Comparison of ENCODE assay signal across 4 fruit fly cellular contexts in the genomic region with DNA sequence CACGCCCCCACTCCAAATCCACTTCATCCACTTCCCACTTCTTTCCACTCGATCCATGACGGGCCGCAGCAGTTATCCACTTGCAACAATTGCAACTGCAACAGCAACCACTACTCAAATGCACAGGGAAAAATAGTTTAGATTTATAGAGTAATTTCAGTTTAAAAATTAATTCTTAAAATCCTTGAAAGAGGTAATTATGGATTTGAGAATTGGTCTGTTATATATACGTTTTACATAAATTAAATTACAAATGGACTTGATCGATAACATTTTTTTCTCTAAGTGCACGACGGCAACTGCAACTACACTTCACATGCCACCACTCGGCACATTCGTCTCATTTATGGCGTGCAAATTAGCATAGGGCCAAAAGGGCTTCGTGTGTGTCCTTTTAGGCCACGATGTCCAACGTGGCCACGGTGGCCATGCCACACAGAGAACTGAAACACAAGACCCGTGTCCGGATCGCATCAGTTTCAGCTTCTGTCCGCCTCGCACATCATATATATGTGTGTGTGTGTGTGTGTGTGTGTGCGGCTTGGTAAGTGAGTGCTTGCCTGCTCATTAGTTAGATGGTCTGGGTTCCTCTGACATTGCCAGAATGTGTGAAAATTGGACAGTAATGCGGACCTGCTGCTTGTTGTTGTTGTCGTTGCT.
A peak's percentile ranks its signal among the peaks of the same experiment; 100 is the strongest.
TF ChIP-seq lines count a peak whose summit lies in the region.

No protein-coding gene starts in this region.

TF ChIP-seq in whole organism, embryonic, 481 proteins besides CTCF, POLR2A, EP300 and RAD21 (continued from another document and continues in another):
- TF ChIP-seq CG11085 (GFP tag; IDR thresholded peaks at IDR 0.05; lab: Robert Waterston, UW) (no peak), slbo (GFP tag; IDR thresholded peaks at IDR 0.05; lab: Robert Waterston, UW) (peak; percentile 41), CG6813 (GFP tag; optimal IDR thresholded peaks at IDR 0.05; lab: Kevin White, UChicago) (peak; percentile 67), CG4730 (GFP tag; IDR thresholded peaks at IDR 0.05; lab: Robert Waterston, UW) (peak; percentile 65), CG12942 (GFP tag; optimal IDR thresholded peaks at IDR 0.05; lab: Kevin White, UChicago) (peak; percentile 52), CG16779 (GFP tag; IDR thresholded peaks at IDR 0.05; lab: Robert Waterston, UW) (no peak), Deaf1 (tag; optimal IDR thresholded peaks at IDR 0.05; lab: Kevin White, UChicago) (peak; percentile 30), Med (GFP tag; lab: Kevin White, UChicago) (peak; percentile 76), CG11247 (GFP tag; IDR thresholded peaks at IDR 0.05; lab: Robert Waterston, UW) (peak; percentile 49; the same call in 1 of the 2 replicates), her (GFP tag; optimal IDR thresholded peaks at IDR 0.05; lab: Kevin White, UChicago) (no peak), CG3995 (GFP tag; optimal IDR thresholded peaks at IDR 0.05; lab: Kevin White, UChicago) (no peak), hb (GFP tag; IDR thresholded peaks at IDR 0.05; lab: Robert Waterston, UW; ENCODE audit: partially characterized antibody) (no peak), seq (GFP tag; IDR thresholded peaks at IDR 0.05; lab: Robert Waterston, UW) (peak; percentile 54; the same call in 1 of the 2 replicates), CG8290 (GFP tag; optimal IDR thresholded peaks at IDR 0.05; lab: Kevin White, UChicago) (peak; percentile 53), CG8290 (tag; optimal IDR thresholded peaks at IDR 0.05; lab: Kevin White, UChicago) (peak; percentile 21 to 54), sqz (GFP tag; optimal IDR thresholded peaks at IDR 0.05; lab: Kevin White, UChicago) (peak; percentile 21), CG17568 (GFP tag; optimal IDR thresholded peaks at IDR 0.05; lab: Kevin White, UChicago) (peak; percentile 41), phol (tag; optimal IDR thresholded peaks at IDR 0.05; lab: Kevin White, UChicago) (peak; percentile 85), cg (GFP tag; optimal IDR thresholded peaks at IDR 0.05; lab: Kevin White, UChicago) (peak; percentile 58), CG32772 (GFP tag; IDR thresholded peaks at IDR 0.05; lab: Robert Waterston, UW) (peak; percentile 73), Drgx (GFP tag; IDR thresholded peaks at IDR 0.05; lab: Robert Waterston, UW) (peak; percentile 80), Aef1 (GFP tag; IDR thresholded peaks at IDR 0.05; lab: Robert Waterston, UW) (peak; percentile 36; the same call in 2 of the 3 replicates), CG2199 (GFP tag; IDR thresholded peaks at IDR 0.05; lab: Robert Waterston, UW) (no peak), CG14667 (GFP tag; IDR thresholded peaks at IDR 0.05; lab: Robert Waterston, UW) (peak; percentile 31; the same call in 1 of the 2 replicates), CG1792 (GFP tag; optimal IDR thresholded peaks at IDR 0.05; lab: Kevin White, UChicago) (peak; percentile 48), jumu (GFP tag; optimal IDR thresholded peaks at IDR 0.05; lab: Kevin White, UChicago) (peak; percentile 47), sr (GFP tag; IDR thresholded peaks at IDR 0.05; lab: Robert Waterston, UW) (no peak), dysf (GFP tag; IDR thresholded peaks at IDR 0.05; lab: Robert Waterston, UW) (peak; percentile 57; the same call in 2 of the 3 replicates), nom (GFP tag; optimal IDR thresholded peaks at IDR 0.05; lab: Kevin White, UChicago) (peak; percentile 67), CG17361 (GFP tag; IDR thresholded peaks at IDR 0.05; lab: Robert Waterston, UW) (peak; percentile 81)

TF ChIP-seq in whole organism, prepupa, 60 proteins besides CTCF, POLR2A, EP300 and RAD21 (continued from another document and continues in another):
- TF ChIP-seq CG6276 (GFP tag; optimal IDR thresholded peaks at IDR 0.05; lab: Kevin White, UChicago): peak; percentile 82
- peak; percentile 5 for TF ChIP-seq CG11902 (GFP tag; optimal IDR thresholded peaks at IDR 0.05; lab: Kevin White, UChicago)
- peak; percentile 85 for TF ChIP-seq CG32006 (GFP tag; optimal IDR thresholded peaks at IDR 0.05; lab: Kevin White, UChicago)
- peak; percentile 6 for TF ChIP-seq CG6854 (GFP tag; optimal IDR thresholded peaks at IDR 0.05; lab: Kevin White, UChicago)
- TF ChIP-seq Ets21C (GFP tag; optimal IDR thresholded peaks at IDR 0.05; lab: Kevin White, UChicago): peak; percentile 30
- peak; percentile 86 for TF ChIP-seq CG15336 (GFP tag; IDR thresholded peaks at IDR 0.05; lab: Robert Waterston, UW)
- TF ChIP-seq CG16779 (tag; optimal IDR thresholded peaks at IDR 0.05; lab: Kevin White, UChicago): peak; percentile 74
- TF ChIP-seq CG10631 (GFP tag; optimal IDR thresholded peaks at IDR 0.05; lab: Kevin White, UChicago): peak; percentile 85
- TF ChIP-seq net (GFP tag; optimal IDR thresholded peaks at IDR 0.05; lab: Kevin White, UChicago): peak; percentile 77
- peak; percentile 85 for TF ChIP-seq OdsH (GFP tag; optimal IDR thresholded peaks at IDR 0.05; lab: Kevin White, UChicago)
- TF ChIP-seq fkh (GFP tag; optimal IDR thresholded peaks at IDR 0.05; lab: Kevin White, UChicago): no peak
- TF ChIP-seq Met (GFP tag; optimal IDR thresholded peaks at IDR 0.05; lab: Kevin White, UChicago): peak; percentile 72
- TF ChIP-seq Hr38 (GFP tag; optimal IDR thresholded peaks at IDR 0.05; lab: Kevin White, UChicago): no peak
- TF ChIP-seq CG7368 (GFP tag; optimal IDR thresholded peaks at IDR 0.05; lab: Kevin White, UChicago): peak; percentile 62
- TF ChIP-seq topi (GFP tag; optimal IDR thresholded peaks at IDR 0.05; lab: Kevin White, UChicago): peak; percentile 67
- TF ChIP-seq CG6808 (GFP tag; optimal IDR thresholded peaks at IDR 0.05; lab: Kevin White, UChicago): peak; percentile 88
- TF ChIP-seq CG8119 (GFP tag; IDR thresholded peaks at IDR 0.05; lab: Robert Waterston, UW): peak; percentile 87
- peak; percentile 21 for TF ChIP-seq Sox15 (GFP tag; optimal IDR thresholded peaks at IDR 0.05; lab: Kevin White, UChicago)
- TF ChIP-seq esn (GFP tag; optimal IDR thresholded peaks at IDR 0.05; lab: Kevin White, UChicago): peak; percentile 76
- peak; percentile 51 for TF ChIP-seq Sox102F (GFP tag; optimal IDR thresholded peaks at IDR 0.05; lab: Kevin White, UChicago)
- TF ChIP-seq Hr39 (GFP tag; optimal IDR thresholded peaks at IDR 0.05; lab: Kevin White, UChicago): peak; percentile 65
- no peak for TF ChIP-seq fd85E (GFP tag; optimal IDR thresholded peaks at IDR 0.05; lab: Kevin White, UChicago)
- TF ChIP-seq Eip93F (GFP tag; optimal IDR thresholded peaks at IDR 0.05; lab: Kevin White, UChicago): no peak
- peak; percentile 75 for TF ChIP-seq Gug (GFP tag; IDR thresholded peaks at IDR 0.05; lab: Robert Waterston, UW)
- TF ChIP-seq Eip78C (GFP tag; lab: Kevin White, UChicago): peak; percentile 97
- no peak for TF ChIP-seq Blimp-1 (GFP tag; optimal IDR thresholded peaks at IDR 0.05; lab: Kevin White, UChicago)
- TF ChIP-seq CG8319 (GFP tag; optimal IDR thresholded peaks at IDR 0.05; lab: Kevin White, UChicago): peak; percentile 68
- TF ChIP-seq lz (GFP tag; optimal IDR thresholded peaks at IDR 0.05; lab: Kevin White, UChicago): peak; percentile 73
- TF ChIP-seq CG11762 (GFP tag; optimal IDR thresholded peaks at IDR 0.05; lab: Kevin White, UChicago; ENCODE audit: insufficient read depth): peak; percentile 81
- peak; percentile 64 for TF ChIP-seq CG4318 (GFP tag; optimal IDR thresholded peaks at IDR 0.05; lab: Kevin White, UChicago)
- TF ChIP-seq svp (GFP tag; lab: Kevin White, UChicago): peak; percentile 82
- peak; percentile 63 to 87 for TF ChIP-seq salr (GFP tag; optimal IDR thresholded peaks at IDR 0.05; lab: Kevin White, UChicago)

TF ChIP-seq in whole organism, pupa, 21 proteins besides CTCF, POLR2A, EP300 and RAD21 (continued from another document):
- TF ChIP-seq CG13204 (GFP tag; optimal IDR thresholded peaks at IDR 0.05; lab: Kevin White, UChicago): peak; percentile 37
- peak; percentile 91 for TF ChIP-seq CG8159 (tag; optimal IDR thresholded peaks at IDR 0.05; lab: Kevin White, UChicago)
- peak; percentile 90 for TF ChIP-seq CG9948 (tag; optimal IDR thresholded peaks at IDR 0.05; lab: Kevin White, UChicago)
TF ChIP-seq in whole organism, pupa: peak in this region for 20.

TF ChIP-seq in whole organism, wandering third instar larva, 38 proteins besides CTCF, POLR2A, EP300 and RAD21 (continued from another document):
- TF ChIP-seq Myc (optimal IDR thresholded peaks at IDR 0.05; lab: Kevin White, UChicago) (no peak), Hr78 (GFP tag; optimal IDR thresholded peaks at IDR 0.05; lab: Kevin White, UChicago) (no peak), h (GFP tag; optimal IDR thresholded peaks at IDR 0.05; lab: Kevin White, UChicago) (peak; percentile 66), pan (optimal IDR thresholded peaks at IDR 0.05; lab: Kevin White, UChicago) (no peak), foxo (GFP tag; optimal IDR thresholded peaks at IDR 0.05; lab: Kevin White, UChicago) (peak in 1 of 2 experiments; percentile 64), Dfd (GFP tag; optimal IDR thresholded peaks at IDR 0.05; lab: Kevin White, UChicago) (peak; percentile 45), N (GFP tag; optimal IDR thresholded peaks at IDR 0.05; lab: Kevin White, UChicago) (no peak), CG9705 (GFP tag; optimal IDR thresholded peaks at IDR 0.05; lab: Kevin White, UChicago) (no peak), fru (GFP tag; optimal IDR thresholded peaks at IDR 0.05; lab: Kevin White, UChicago) (peak; percentile 72)
